Worm (Caenorhabditis elegans): ENCODE results near the gene piki-1.

Gene piki-1

DNA sequence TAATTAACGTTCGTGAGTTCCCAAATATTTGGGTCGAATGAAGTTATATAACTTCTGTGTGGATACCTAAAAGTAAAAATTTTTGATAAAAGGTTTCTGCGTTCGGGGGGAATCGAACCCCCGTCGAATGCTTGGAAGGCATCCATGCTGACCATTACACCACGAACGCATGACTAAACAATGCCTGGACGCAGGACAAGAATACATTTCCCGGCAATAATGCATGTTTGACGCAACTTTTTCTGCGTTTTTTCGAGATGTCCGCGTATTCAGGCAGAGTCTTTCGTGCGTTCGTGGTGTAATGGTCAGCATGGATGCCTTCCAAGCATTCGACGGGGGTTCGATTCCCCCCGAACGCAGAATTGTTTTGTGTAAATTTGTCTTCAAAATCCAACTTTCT, 45.5 kb downstream of the piki-1 start (continued):
- TF ChIP-seq dve-1 (tag; optimal IDR thresholded peaks at IDR 0.05; ENCODE audit: insufficient read depth) (peak; percentile 80), dmd-6 (GFP tag; IDR thresholded peaks at IDR 0.05) (peak; percentile 86), hlh-30 (tag; optimal IDR thresholded peaks at IDR 0.05; ENCODE audit: insufficient read depth) (peak; percentile 79), spr-1 (tag; optimal IDR thresholded peaks at IDR 0.05) (peak; percentile 57), Y5F2A.4 (GFP tag; optimal IDR thresholded peaks at IDR 0.05) (peak; percentile 70), dpl-1 (GFP tag; optimal IDR thresholded peaks at IDR 0.05) (peak; percentile 17), arid-1 (GFP tag; conservative IDR thresholded peaks at IDR 0.05) (peak; percentile 95), D1046.2 (GFP tag; IDR thresholded peaks at IDR 0.05) (peak; percentile 90), spr-3 (GFP tag; optimal IDR thresholded peaks at IDR 0.05) (peak; percentile 76), zag-1 (tag; optimal IDR thresholded peaks at IDR 0.05) (no peak), mdt-29 (GFP tag; IDR thresholded peaks at IDR 0.05) (peak; percentile 84), Y105C5A.15 (GFP tag; IDR thresholded peaks at IDR 0.05) (peak; percentile 69), Y75B8A.6 (GFP tag; IDR thresholded peaks at IDR 0.05) (peak; percentile 62; the same call in 1 of the 2 replicates), snpc-1.2 (GFP tag; IDR thresholded peaks at IDR 0.05) (peak; percentile 92), unc-62 (GFP tag; optimal IDR thresholded peaks at IDR 0.05 in 1 of 2) (peak in 1 of 2 experiments; percentile 81), unc-62 (tag; optimal IDR thresholded peaks at IDR 0.05) (no peak), aly-2 (tag; optimal IDR thresholded peaks at IDR 0.05) (no peak), nhr-42 (GFP tag; IDR thresholded peaks at IDR 0.05) (peak; percentile 84), hif-1 (tag; optimal IDR thresholded peaks at IDR 0.05) (peak; percentile 21 to 53), ztf-7 (tag; optimal IDR thresholded peaks at IDR 0.05) (peak; percentile 39), snpc-4 (tag; optimal IDR thresholded peaks at IDR 0.05) (no peak), F10B5.3 (tag; optimal IDR thresholded peaks at IDR 0.05) (peak; percentile 36), nhr-237 (tag; optimal IDR thresholded peaks at IDR 0.05) (no peak), lim-7 (GFP tag; IDR thresholded peaks at IDR 0.05) (peak; percentile 96), zfp-3 (GFP tag; conservative IDR thresholded peaks at IDR 0.05) (peak; percentile 87), R02D3.7 (tag; optimal IDR thresholded peaks at IDR 0.05) (no peak), ZK337.2 (GFP tag; IDR thresholded peaks at IDR 0.05) (peak; percentile 85), F37D6.2 (tag; optimal IDR thresholded peaks at IDR 0.05) (peak; percentile 61), nhr-48 (tag; optimal IDR thresholded peaks at IDR 0.05) (peak; percentile 48), unc-39 (tag; optimal IDR thresholded peaks at IDR 0.05) (no peak), lsy-2 (tag; optimal IDR thresholded peaks at IDR 0.05) (peak in 1 of 2 experiments; percentile 59), daf-12 (tag; optimal IDR thresholded peaks at IDR 0.05) (no peak), Y48G9A.11 (GFP tag; IDR thresholded peaks at IDR 0.05) (peak; percentile 90), saeg-2 (GFP tag; IDR thresholded peaks at IDR 0.05) (0 out of 2 replicates have a peak, but pooled peaks have one; percentile 58), nhr-25 (tag; optimal IDR thresholded peaks at IDR 0.05; ENCODE audit: borderline replicate concordance, insufficient read depth) (peak; percentile 68), F49E8.2 (tag; optimal IDR thresholded peaks at IDR 0.05; ENCODE audit: borderline replicate concordance) (peak; percentile 75), nhr-41 (GFP tag; IDR thresholded peaks at IDR 0.05) (peak; percentile 85), mdl-1 (tag; optimal IDR thresholded peaks at IDR 0.05) (peak in 1 of 2 experiments; percentile 62), dmd-9 (GFP tag; IDR thresholded peaks at IDR 0.05) (peak; percentile 89), tra-1 (GFP tag; IDR thresholded peaks at IDR 0.05) (peak; percentile 93), zip-11 (GFP tag; IDR thresholded peaks at IDR 0.05) (no peak), jun-1 (tag; optimal IDR thresholded peaks at IDR 0.05) (no peak), rbr-2 (tag; optimal IDR thresholded peaks at IDR 0.05) (peak; percentile 72), cey-2 (tag; optimal IDR thresholded peaks at IDR 0.05; ENCODE audit: borderline replicate concordance, insufficient read depth) (no peak), hmg-1.1 (GFP tag; IDR thresholded peaks at IDR 0.05) (peak; percentile 92), ztf-11 (tag; optimal IDR thresholded peaks at IDR 0.05) (no peak), daf-16 (GFP tag; optimal IDR thresholded peaks at IDR 0.05) (peak; percentile 82 to 83), daf-16 (tag; optimal IDR thresholded peaks at IDR 0.05) (peak; percentile 81), mep-1 (tag; optimal IDR thresholded peaks at IDR 0.05) (peak; percentile 76), vab-7 (GFP tag; IDR thresholded peaks at IDR 0.05) (peak; percentile 97), ceh-20 (GFP tag; IDR thresholded peaks at IDR 0.05) (peak; percentile 94)

All from whole organism, L4 larva.